Worm (Caenorhabditis elegans) whole organism, L2 larva: ENCODE data around the gene T07D1.3.

Source experiments
- C34F6.9 ChIP-seq: fragments of 150-350 bp; optimal IDR thresholded peaks from 2 replicates; lab custom pipeline; 2014; ENCODE audit warnings: missing biosample characterization, missing genetic modification characterization
- F13H6.1 ChIP-seq: sonication (generic microtip); optimal IDR thresholded peaks from 2 replicates; lab custom pipeline; 2016; ENCODE audit warnings: missing genetic modification characterization, missing compliant biosample characterization
- R02D3.7 ChIP-seq: fragments of 150-350 bp; optimal IDR thresholded peaks from 2 replicates; lab custom pipeline; 2014; ENCODE audit warnings: missing biosample characterization, missing genetic modification characterization
- ZK546.5 ChIP-seq: sonication (generic microtip); optimal IDR thresholded peaks from 2 replicates; lab custom pipeline; 2017; ENCODE audit warnings: missing biosample characterization, missing genetic modification characterization
- alr-1 ChIP-seq: fragments of 150-350 bp; optimal IDR thresholded peaks from 2 replicates; lab custom pipeline; 2014; ENCODE audit warnings: missing biosample characterization, missing genetic modification characterization
- aly-2 ChIP-seq: fragments of 150-350 bp; optimal IDR thresholded peaks from 2 replicates; lab custom pipeline; 2014; ENCODE audit warnings: missing biosample characterization, missing genetic modification characterization
- ama-1 ChIP-seq: fragments of 150-350 bp; optimal IDR thresholded peaks from 2 replicates; lab custom pipeline; 2018; ENCODE audit warnings: inconsistent platforms
- ceh-16 ChIP-seq: fragments of 150-350 bp; optimal IDR thresholded peaks from 2 replicates; lab custom pipeline; 2014; ENCODE audit warnings: missing biosample characterization, missing genetic modification characterization
- crh-2 ChIP-seq: sonication (generic microtip); optimal IDR thresholded peaks from 2 replicates; lab custom pipeline; 2017; ENCODE audit warnings: missing biosample characterization, missing genetic modification characterization
- egl-27 ChIP-seq: sonication (generic microtip); optimal IDR thresholded peaks from 3 replicates; lab custom pipeline; 2017; ENCODE audit warnings: missing biosample characterization, missing genetic modification reagents, missing genetic modification characterization
- elt-1 ChIP-seq: fragments of 150-350 bp; optimal IDR thresholded peaks from 2 replicates; lab custom pipeline; 2014; ENCODE audit warnings: missing biosample characterization, missing genetic modification characterization
- elt-3 ChIP-seq: sonication (generic microtip); optimal IDR thresholded peaks from 2 replicates; lab custom pipeline; 2017; ENCODE audit warnings: missing biosample characterization, missing genetic modification characterization
- fos-1 ChIP-seq: fragments of 150-350 bp; optimal IDR thresholded peaks from 2 replicates; lab custom pipeline; 2014; ENCODE audit warnings: missing biosample characterization, missing genetic modification characterization
- gmeb-1 ChIP-seq: fragments of 150-350 bp; optimal IDR thresholded peaks from 2 replicates; lab custom pipeline; 2014; ENCODE audit warnings: missing biosample characterization, missing genetic modification characterization
- lin-11 ChIP-seq: fragments of 150-350 bp; sonication (generic microtip); optimal IDR thresholded peaks from 2 replicates; lab custom pipeline; 2014; ENCODE audit warnings: missing biosample characterization, missing genetic modification characterization, inconsistent platforms, mixed read lengths
- lsy-2 ChIP-seq, 2 experiments: fragments of 150-350 bp in 1 of 2; sonication (generic microtip) in 1 of 2; optimal IDR thresholded peaks; 2 replicates each; lab custom pipeline; 2014 to 2017; ENCODE audit warnings: missing biosample characterization in 2 of 2, missing genetic modification characterization in 2 of 2
- mab-5 ChIP-seq: fragments of 150-350 bp; optimal IDR thresholded peaks from 2 replicates; lab custom pipeline; 2014; ENCODE audit warnings: missing biosample characterization, missing genetic modification characterization
- mbf-1 ChIP-seq: sonication (generic microtip); optimal IDR thresholded peaks from 2 replicates; lab custom pipeline; 2017; ENCODE audit warnings: missing biosample characterization, missing genetic modification characterization
- nhr-129 ChIP-seq: fragments of 150-350 bp; optimal IDR thresholded peaks from 2 replicates; lab custom pipeline; 2014; ENCODE audit warnings: missing biosample characterization, missing genetic modification characterization
- nhr-21 ChIP-seq: fragments of 150-350 bp; optimal IDR thresholded peaks from 2 replicates; lab custom pipeline; 2014; ENCODE audit warnings: missing biosample characterization, missing genetic modification characterization
- nhr-23 ChIP-seq: fragments of 150-350 bp; optimal IDR thresholded peaks from 2 replicates; lab custom pipeline; 2014; ENCODE audit warnings: missing biosample characterization, missing genetic modification reagents, missing genetic modification characterization
- nhr-237 ChIP-seq: fragments of 150-350 bp; optimal IDR thresholded peaks from 2 replicates; lab custom pipeline; 2014; ENCODE audit warnings: missing biosample characterization, missing genetic modification characterization
- nhr-25 ChIP-seq: fragments of 150-350 bp; sonication (generic microtip); optimal IDR thresholded peaks from 3 replicates; lab custom pipeline; 2014; ENCODE audit warnings: missing biosample characterization, missing genetic modification characterization
- nhr-6 ChIP-seq: fragments of 150-350 bp; optimal IDR thresholded peaks from 2 replicates; lab custom pipeline; 2014; ENCODE audit warnings: missing biosample characterization, missing genetic modification characterization
- peb-1 ChIP-seq: fragments of 150-350 bp; optimal IDR thresholded peaks from 2 replicates; lab custom pipeline; 2014; ENCODE audit warnings: missing biosample characterization, missing genetic modification characterization
- sem-4 ChIP-seq: fragments of 150-350 bp; optimal IDR thresholded peaks from 2 replicates; lab custom pipeline; 2014; ENCODE audit warnings: missing biosample characterization, missing genetic modification reagents, missing genetic modification characterization
- sma-3 ChIP-seq: sonication (generic microtip); optimal IDR thresholded peaks from 2 replicates; lab custom pipeline; 2016; ENCODE audit warnings: missing genetic modification reagents, missing genetic modification characterization, missing compliant biosample characterization
- sma-9 ChIP-seq, 2 experiments: fragments of 150-350 bp in 1 of 2; sonication (generic microtip) in 1 of 2; optimal IDR thresholded peaks; 2 replicates each; lab custom pipeline; 2014 to 2016; ENCODE audit warnings: missing genetic modification characterization in 2 of 2, mild to moderate bottlenecking in 1 of 2, missing biosample characterization in 1 of 2, missing compliant biosample characterization in 1 of 2, missing genetic modification reagents in 1 of 2, moderate library complexity in 1 of 2
- snpc-4 ChIP-seq: fragments of 150-350 bp; optimal IDR thresholded peaks from 2 replicates; lab custom pipeline; 2014; ENCODE audit warnings: missing biosample characterization, missing genetic modification characterization
- unc-39 ChIP-seq: fragments of 150-350 bp; optimal IDR thresholded peaks from 2 replicates; lab custom pipeline; 2014; ENCODE audit warnings: missing biosample characterization, missing genetic modification characterization
- unc-55 ChIP-seq: fragments of 150-350 bp; sonication (generic microtip); optimal IDR thresholded peaks from 3 replicates; lab custom pipeline; 2014; ENCODE audit warnings: missing biosample characterization, missing genetic modification reagents, missing genetic modification characterization
- unc-62 ChIP-seq: fragments of 150-350 bp; optimal IDR thresholded peaks from 2 replicates; lab custom pipeline; 2014; ENCODE audit warnings: missing biosample characterization, missing genetic modification reagents, missing genetic modification characterization
- ztf-1 ChIP-seq: fragments of 200-800 bp; sonication (Bioruptor generic); conservative IDR thresholded peaks from 2 replicates; pipeline ENCODE4 v1.3.6; 2022; ENCODE audit warnings: missing genetic modification characterization, missing compliant biosample characterization
- ztf-11 ChIP-seq: sonication (generic microtip); optimal IDR thresholded peaks from 2 replicates; lab custom pipeline; 2017; ENCODE audit warnings: missing biosample characterization, missing genetic modification characterization
- ztf-4 ChIP-seq: fragments of 150-350 bp; optimal IDR thresholded peaks from 2 replicates; lab custom pipeline; 2014; ENCODE audit warnings: missing biosample characterization, missing genetic modification characterization

Gene T07D1.3

ce11 chrX:2430317-2430716 is 12.9 kb downstream of the T07D1.3 start:
- TF ChIP-seq egl-27 (tag; lab: Kevin White, UChicago) (no peak), sem-4 (no peak), mbf-1 (tag; lab: Kevin White, UChicago) (no peak), lin-11 (tag; lab: Kevin White, UChicago) (no peak), alr-1 (tag; lab: Kevin White, UChicago) (no peak), snpc-4 (no peak), ztf-11 (no peak), nhr-21 (tag; lab: Kevin White, UChicago) (no peak), ZK546.5 (tag; lab: Kevin White, UChicago) (no peak), unc-39 (no peak), sma-3 (GFP tag; lab: Kevin White, UChicago) (no peak), nhr-129 (tag; lab: Kevin White, UChicago) (no peak), ama-1 (lab: Kevin White, UChicago) (no peak), elt-1 (tag; lab: Kevin White, UChicago) (no peak), R02D3.7 (tag; lab: Kevin White, UChicago) (no peak), gmeb-1 (no peak), crh-2 (tag; lab: Kevin White, UChicago) (no peak), unc-62 (GFP tag; lab: Kevin White, UChicago) (no peak), lsy-2 (tag; optimal IDR thresholded peaks at IDR 0.05; lab: Kevin White, UChicago) (no peak)

- TF ChIP-seq mab-5 (tag; lab: Kevin White, UChicago) (no peak), F13H6.1 (tag; lab: Kevin White, UChicago) (no peak), nhr-21 (tag; lab: Kevin White, UChicago) (no peak), nhr-6 (tag; lab: Kevin White, UChicago) (no peak), sma-3 (GFP tag; lab: Kevin White, UChicago) (no peak), ztf-4 (tag; lab: Kevin White, UChicago) (no peak), ztf-1 (GFP tag; lab: Robert Waterston, UW) (no peak), nhr-129 (tag; lab: Kevin White, UChicago) (no peak), aly-2 (tag; lab: Kevin White, UChicago) (no peak), sem-4 (no peak), unc-55 (GFP tag; lab: Kevin White, UChicago) (no peak), nhr-237 (tag; lab: Kevin White, UChicago) (no peak), sma-9 (GFP tag; optimal IDR thresholded peaks at IDR 0.05; lab: Kevin White, UChicago) (no peak), sma-9 (tag; optimal IDR thresholded peaks at IDR 0.05; lab: Kevin White, UChicago) (no peak), alr-1 (tag; lab: Kevin White, UChicago) (no peak), lin-11 (tag; lab: Kevin White, UChicago) (no peak), elt-3 (tag; lab: Kevin White, UChicago) (no peak), C34F6.9 (no peak), nhr-23 (tag; lab: Kevin White, UChicago) (no peak)
Observed at ce11 chrX:2427404-2427803, 15.8 kb downstream of the T07D1.3 start, which contains the start of gene gcy-31. TSS of gene gcy-31 (minus strand) at chrX:2427504.

ce11 chrX:2426932-2427331 is 16.3 kb downstream of the T07D1.3 start:
- TF ChIP-seq peb-1 (tag; lab: Kevin White, UChicago) (no peak), nhr-25 (tag; lab: Kevin White, UChicago) (peak; percentile 32), ceh-16 (tag; lab: Kevin White, UChicago) (peak; percentile 26)

- TF ChIP-seq lin-11 (tag; lab: Kevin White, UChicago) (no peak), F13H6.1 (tag; lab: Kevin White, UChicago) (peak; percentile 14), egl-27 (tag; lab: Kevin White, UChicago) (peak; percentile 26), fos-1 (peak; percentile 12)
- TF ChIP-seq, all 48 proteins: peak for 3
Observed at ce11 chrX:2425284-2425683, 17.9 kb downstream of the T07D1.3 start.

- TF ChIP-seq R02D3.7 (tag; lab: Kevin White, UChicago): no peak
Observed at ce11 chrX:2422123-2422522, 21.1 kb downstream of the T07D1.3 start.
